Worm (Caenorhabditis elegans): Measurements from ENCODE around the gene pmt-2.

The pmt-2 gene

DNA sequence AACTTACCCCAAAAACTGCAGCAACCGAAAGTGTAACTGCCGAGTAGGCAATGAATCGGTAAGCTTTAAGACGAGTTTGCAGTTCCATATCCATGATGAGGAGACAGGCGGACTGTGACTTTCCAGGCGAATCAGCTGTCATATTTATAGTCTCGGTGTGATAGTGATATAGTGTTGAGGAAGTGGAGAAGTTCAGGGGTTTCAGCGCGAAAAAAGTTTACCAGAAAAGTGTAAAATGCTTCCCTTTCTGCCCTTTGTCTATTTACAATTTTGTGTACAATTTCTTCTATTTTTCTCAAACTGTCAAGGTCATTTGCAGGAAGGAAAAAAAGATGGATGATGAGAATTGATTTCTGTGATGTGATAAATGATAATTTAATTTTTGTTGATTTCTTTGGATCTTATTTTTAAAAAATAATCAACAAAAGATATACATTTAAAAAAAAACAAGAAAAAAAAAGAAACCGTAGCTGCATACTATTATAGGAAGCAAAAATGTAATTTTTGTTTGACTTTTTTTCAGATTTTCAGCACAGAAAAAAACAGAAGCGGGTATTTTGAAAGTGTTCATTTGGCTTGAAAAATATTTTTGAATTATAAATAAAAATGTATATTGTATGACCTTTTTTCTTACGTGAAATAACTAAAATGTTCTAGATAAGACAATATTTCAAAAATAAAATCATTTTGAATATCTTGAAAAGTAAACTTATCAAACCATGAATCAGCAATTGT is 25.7 kb downstream of the pmt-2 start, which contains the start of the genes col-139 and F41F3.1:
Gene col-139, minus strand, starts transcription at position 101 of the 735 bp plus-strand sequence.
Gene F41F3.1, plus strand, starts transcription at position 685 of the 735 bp plus-strand sequence.
- TF ChIP-seq lin-39 (tag; optimal IDR thresholded peaks at IDR 0.05): no peak
- TF ChIP-seq nhr-28 (tag; optimal IDR thresholded peaks at IDR 0.05): no peak
- no peak for TF ChIP-seq jun-1 (tag; optimal IDR thresholded peaks at IDR 0.05)

DNA sequence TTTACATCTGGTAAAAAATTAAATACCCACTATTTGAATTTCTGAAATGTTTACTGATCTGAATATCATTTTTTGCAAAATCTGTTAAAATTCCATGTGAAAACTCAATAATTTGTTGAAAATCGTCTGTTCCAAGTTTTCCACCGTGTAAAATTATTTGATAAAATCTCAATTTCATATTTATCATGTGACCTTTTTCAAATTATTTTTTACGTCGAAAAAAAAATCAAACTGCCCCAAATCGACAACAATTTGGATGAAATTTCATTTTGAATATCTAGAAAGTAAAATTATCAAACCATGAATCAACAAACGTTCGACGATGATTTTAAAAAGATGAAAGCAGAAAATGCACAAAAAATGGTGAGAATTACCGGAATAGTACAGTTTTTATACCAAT is 26.8 kb downstream of the pmt-2 start, which contains the start of gene F41F3.9:
Gene F41F3.9, plus strand, starts transcription at position 301 of the 400 bp plus-strand sequence.
- TF ChIP-seq elt-2 (tag; optimal IDR thresholded peaks at IDR 0.05): no peak
- TF ChIP-seq elt-1 (tag; optimal IDR thresholded peaks at IDR 0.05): no peak
- no peak for TF ChIP-seq zag-1 (tag; optimal IDR thresholded peaks at IDR 0.05)
- TF ChIP-seq egl-27 (tag; optimal IDR thresholded peaks at IDR 0.05): no peak
- TF ChIP-seq tbx-2 (tag; optimal IDR thresholded peaks at IDR 0.05): no peak

DNA sequence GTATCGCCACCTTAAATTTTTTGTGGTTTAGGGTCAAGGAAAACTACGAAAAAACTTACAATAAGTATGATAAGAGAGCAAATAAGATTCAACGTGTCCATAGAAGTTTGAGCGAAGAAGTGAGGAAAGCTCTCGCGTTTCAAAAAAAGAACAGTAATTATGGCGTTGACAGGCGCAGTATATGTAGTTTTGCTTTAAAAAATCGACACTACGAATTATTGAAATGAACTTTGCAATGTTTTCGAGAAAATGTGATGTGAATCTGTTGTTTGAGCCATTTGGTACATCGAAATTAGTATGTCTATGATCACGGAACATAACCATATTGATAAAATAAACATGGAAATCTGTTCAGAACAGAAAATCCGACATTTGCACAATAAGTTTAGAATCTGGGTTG is 34.0 kb downstream of the pmt-2 start, which contains the start of gene srx-74:
Gene srx-74, minus strand, starts transcription at position 101 of the 400 bp plus-strand sequence.
- no peak for TF ChIP-seq nhr-67 (tag; optimal IDR thresholded peaks at IDR 0.05)
- no peak for TF ChIP-seq nhr-76 (tag; optimal IDR thresholded peaks at IDR 0.05)
- TF ChIP-seq pha-4 (tag; optimal IDR thresholded peaks at IDR 0.05): no peak
- TF ChIP-seq lin-15B (tag; optimal IDR thresholded peaks at IDR 0.05): no peak
- TF ChIP-seq elt-2 (tag; optimal IDR thresholded peaks at IDR 0.05): no peak
- no peak for TF ChIP-seq nhr-77 (tag; optimal IDR thresholded peaks at IDR 0.05)
- no peak for TF ChIP-seq ztf-4 (tag; optimal IDR thresholded peaks at IDR 0.05)
- no peak for TF ChIP-seq elt-1 (tag; optimal IDR thresholded peaks at IDR 0.05)
- no peak for TF ChIP-seq fkh-10 (GFP tag; optimal IDR thresholded peaks at IDR 0.05)
- TF ChIP-seq hmg-11 (tag; optimal IDR thresholded peaks at IDR 0.05): no peak
- no peak for TF ChIP-seq pqm-1 (tag; optimal IDR thresholded peaks at IDR 0.05)
- no peak for TF ChIP-seq unc-39 (tag; optimal IDR thresholded peaks at IDR 0.05)
- TF ChIP-seq nhr-11 (tag; optimal IDR thresholded peaks at IDR 0.05): no peak
- TF ChIP-seq fos-1 (tag; optimal IDR thresholded peaks at IDR 0.05): no peak
- no peak for TF ChIP-seq ceh-82 (tag; optimal IDR thresholded peaks at IDR 0.05)
- no peak for TF ChIP-seq R02D3.7 (tag; optimal IDR thresholded peaks at IDR 0.05)
- TF ChIP-seq zag-1 (tag; optimal IDR thresholded peaks at IDR 0.05): no peak
- no peak for TF ChIP-seq egl-27 (tag; optimal IDR thresholded peaks at IDR 0.05)
- no peak for TF ChIP-seq nhr-28 (tag; optimal IDR thresholded peaks at IDR 0.05)

DNA sequence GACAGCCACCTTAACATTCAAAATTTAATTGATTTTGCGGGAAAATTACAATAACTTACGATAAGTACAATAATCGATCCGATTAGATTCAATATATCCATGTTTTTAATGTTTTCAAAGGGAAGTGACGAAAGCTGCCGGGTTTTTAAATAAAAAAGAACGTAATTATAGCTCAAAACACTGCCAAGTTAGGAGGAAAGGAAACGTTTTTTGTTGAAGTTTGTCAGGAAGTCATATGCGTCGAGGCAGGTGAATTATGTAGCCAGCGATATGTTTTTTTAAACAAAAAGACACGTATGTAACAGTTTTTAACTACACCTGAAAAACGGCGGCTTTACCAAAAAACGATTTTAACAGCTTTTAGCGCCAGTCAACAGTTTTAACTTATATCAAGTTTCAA is 37.3 kb downstream of the pmt-2 start, which contains the start of gene srx-73:
Gene srx-73, minus strand, starts transcription at position 101 of the 400 bp plus-strand sequence.
- TF ChIP-seq egl-5 (tag; optimal IDR thresholded peaks at IDR 0.05) (no peak), nhr-67 (tag; optimal IDR thresholded peaks at IDR 0.05) (no peak), R02D3.7 (tag; optimal IDR thresholded peaks at IDR 0.05) (no peak), lin-39 (tag; optimal IDR thresholded peaks at IDR 0.05) (no peak), nhr-28 (tag; optimal IDR thresholded peaks at IDR 0.05) (no peak), tbx-2 (tag; optimal IDR thresholded peaks at IDR 0.05) (no peak), nhr-25 (tag; optimal IDR thresholded peaks at IDR 0.05) (no peak), nhr-43 (tag; optimal IDR thresholded peaks at IDR 0.05; ENCODE audit: poor library complexity, severe bottlenecking) (no peak), egl-27 (tag; optimal IDR thresholded peaks at IDR 0.05) (no peak), ztf-11 (tag; optimal IDR thresholded peaks at IDR 0.05) (no peak), snpc-4 (tag; optimal IDR thresholded peaks at IDR 0.05) (no peak), nhr-11 (tag; optimal IDR thresholded peaks at IDR 0.05) (no peak), nhr-237 (tag; optimal IDR thresholded peaks at IDR 0.05) (no peak), ceh-82 (tag; optimal IDR thresholded peaks at IDR 0.05) (no peak), pqm-1 (tag; optimal IDR thresholded peaks at IDR 0.05) (no peak)

DNA sequence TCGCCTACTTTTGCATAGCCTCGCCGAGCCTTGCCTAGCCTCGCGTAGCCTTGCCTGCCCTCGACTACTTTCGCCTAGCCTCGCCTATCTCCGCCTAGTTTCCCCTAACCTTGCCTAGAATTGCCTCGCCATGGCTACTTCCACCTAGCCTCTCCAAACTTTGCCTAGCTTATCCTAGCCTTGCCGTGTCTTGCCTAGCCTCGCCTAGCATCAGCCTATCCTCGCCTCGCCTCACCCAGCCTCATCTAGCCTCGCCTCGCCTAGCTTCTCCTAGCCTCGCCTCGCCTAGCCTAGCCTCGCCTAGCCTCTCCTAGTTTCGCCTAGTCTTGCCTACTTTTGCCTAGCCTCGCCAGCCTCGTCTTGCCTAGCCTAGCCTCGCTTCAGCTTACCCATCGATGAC is 38.7 kb downstream of the pmt-2 start:
- TF ChIP-seq ceh-9 (tag; optimal IDR thresholded peaks at IDR 0.05) (no peak), aly-2 (tag; optimal IDR thresholded peaks at IDR 0.05) (no peak), R02D3.7 (tag; optimal IDR thresholded peaks at IDR 0.05) (no peak), fos-1 (tag; optimal IDR thresholded peaks at IDR 0.05) (no peak), ceh-82 (tag; optimal IDR thresholded peaks at IDR 0.05) (no peak), snpc-4 (tag; optimal IDR thresholded peaks at IDR 0.05) (no peak), fkh-2 (tag; optimal IDR thresholded peaks at IDR 0.05) (no peak), elt-3 (tag; optimal IDR thresholded peaks at IDR 0.05) (no peak), nfya-1 (tag; optimal IDR thresholded peaks at IDR 0.05; ENCODE audit: insufficient read depth) (no peak), fkh-10 (GFP tag; optimal IDR thresholded peaks at IDR 0.05) (no peak), mml-1 (tag; optimal IDR thresholded peaks at IDR 0.05) (no peak), pha-4 (tag; optimal IDR thresholded peaks at IDR 0.05) (no peak), ceh-28 (tag; optimal IDR thresholded peaks at IDR 0.05) (no peak), elt-2 (tag; optimal IDR thresholded peaks at IDR 0.05) (no peak), egl-5 (tag; optimal IDR thresholded peaks at IDR 0.05) (no peak), nhr-77 (tag; optimal IDR thresholded peaks at IDR 0.05) (no peak), nhr-23 (tag; optimal IDR thresholded peaks at IDR 0.05) (no peak), eor-1 (tag; optimal IDR thresholded peaks at IDR 0.05) (no peak)

Measured in whole organism, L3 larva.